Fruit fly (Drosophila melanogaster): Measurements from ENCODE around the gene CG10098.

Gene CG10098

dm6 chr3R:7108589-7109312, 15.6 kb upstream of the CG10098 start (continued):
- TF ChIP-seq vvl (GFP tag; IDR thresholded peaks at IDR 0.05) (no peak), CG8290 (GFP tag; optimal IDR thresholded peaks at IDR 0.05) (peak; percentile 95), CG8290 (tag; optimal IDR thresholded peaks at IDR 0.05) (peak; percentile 50 to 91), Spps (tag; optimal IDR thresholded peaks at IDR 0.05) (peak; percentile 97), gfzf (GFP tag; optimal IDR thresholded peaks at IDR 0.05) (no peak), jing (GFP tag; optimal IDR thresholded peaks at IDR 0.05) (no peak), Usf (GFP tag; optimal IDR thresholded peaks at IDR 0.05) (peak; percentile 77), ato (GFP tag; IDR thresholded peaks at IDR 0.05; ENCODE audit: partially characterized antibody) (no peak), ase (GFP tag; IDR thresholded peaks at IDR 0.05) (no peak), Hmr (GFP tag; optimal IDR thresholded peaks at IDR 0.05) (peak; percentile 40), CrebB (tag; optimal IDR thresholded peaks at IDR 0.05) (peak; percentile 90), CG12155 (GFP tag; optimal IDR thresholded peaks at IDR 0.05) (peak; percentile 87), CG6689 (GFP tag; IDR thresholded peaks at IDR 0.05) (no peak), chn (GFP tag; optimal IDR thresholded peaks at IDR 0.05) (peak; percentile 95), CG12236 (GFP tag; optimal IDR thresholded peaks at IDR 0.05) (peak; percentile 95), CG9437 (GFP tag; optimal IDR thresholded peaks at IDR 0.05) (peak; percentile 92), NC2α (GFP tag; optimal IDR thresholded peaks at IDR 0.05) (peak; percentile 88), pros (GFP tag; optimal IDR thresholded peaks at IDR 0.05) (peak; percentile 74), CG10366 (GFP tag; IDR thresholded peaks at IDR 0.05) (no peak), Adf1 (GFP tag; IDR thresholded peaks at IDR 0.05) (no peak), CG3065 (GFP tag; optimal IDR thresholded peaks at IDR 0.05) (peak; percentile 86), CG6854 (GFP tag; optimal IDR thresholded peaks at IDR 0.05) (peak; percentile 60), esg (GFP tag; conservative IDR thresholded peaks at IDR 0.05) (no peak), Hsf (GFP tag; optimal IDR thresholded peaks at IDR 0.05) (peak; percentile 94), br (optimal IDR thresholded peaks at IDR 0.05) (no peak), her (GFP tag; optimal IDR thresholded peaks at IDR 0.05) (peak; percentile 38), bbx (GFP tag; IDR thresholded peaks at IDR 0.05; ENCODE audit: partially characterized antibody) (no peak), bcd (GFP tag; optimal IDR thresholded peaks at IDR 0.05) (peak; percentile 91), ham (GFP tag; IDR thresholded peaks at IDR 0.05) (no peak), CG15011 (GFP tag; optimal IDR thresholded peaks at IDR 0.05) (peak; percentile 87), YL-1 (GFP tag; optimal IDR thresholded peaks at IDR 0.05) (peak; percentile 77), Dad (GFP tag; optimal IDR thresholded peaks at IDR 0.05) (peak; percentile 87), Sry-β (GFP tag; optimal IDR thresholded peaks at IDR 0.05) (peak; percentile 68), CG15514 (GFP tag; optimal IDR thresholded peaks at IDR 0.05) (peak; percentile 44), rib (GFP tag; IDR thresholded peaks at IDR 0.05) (no peak), Ada2b (GFP tag; IDR thresholded peaks at IDR 0.05) (no peak), Ravus (GFP tag; IDR thresholded peaks at IDR 0.05) (no peak), CG15073 (GFP tag; optimal IDR thresholded peaks at IDR 0.05) (peak; percentile 80), org-1 (GFP tag; optimal IDR thresholded peaks at IDR 0.05) (peak; percentile 87), jumu (GFP tag; optimal IDR thresholded peaks at IDR 0.05) (peak; percentile 87), CG11247 (GFP tag; IDR thresholded peaks at IDR 0.05) (no peak), nmo (GFP tag; optimal IDR thresholded peaks at IDR 0.05) (peak; percentile 99), phol (tag; optimal IDR thresholded peaks at IDR 0.05) (peak; percentile 98), chinmo (GFP tag; IDR thresholded peaks at IDR 0.05; ENCODE audit: partially characterized antibody) (no peak), wdn (GFP tag; IDR thresholded peaks at IDR 0.05) (no peak), CG5953 (GFP tag; IDR thresholded peaks at IDR 0.05) (no peak), cas (GFP tag; IDR thresholded peaks at IDR 0.05) (no peak), Lhr (GFP tag; optimal IDR thresholded peaks at IDR 0.05) (peak; percentile 94), CG18262 (tag; optimal IDR thresholded peaks at IDR 0.05) (peak; percentile 99), CG10274 (GFP tag; optimal IDR thresholded peaks at IDR 0.05) (peak; percentile 40), CG13894 (tag; optimal IDR thresholded peaks at IDR 0.05) (no peak)
